Fruit fly (Drosophila melanogaster) whole organism, embryonic: ENCODE measurements around the gene Ilp7.

ENCODE experiments used
- Asciz ChIP-seq: fragments of 200-800 bp; sonication (Bioruptor generic); optimal IDR thresholded peaks from 2 replicates; lab custom pipeline; 2017; ENCODE audit warnings: missing biosample characterization, mild to moderate bottlenecking, missing genetic modification characterization, missing genetic modification reagents
- Atf-2 ChIP-seq: fragments of 200-800 bp; sonication (Bioruptor generic); optimal IDR thresholded peaks from 2 replicates; lab custom pipeline; 2016; ENCODE audit warnings: missing biosample characterization, missing genetic modification characterization
- CG10366 ChIP-seq: fragments of 200-800 bp; sonication (Bioruptor generic); IDR thresholded peaks from 2 replicates; pipeline ENCODE4 v1.3.6; 2022; ENCODE audit warnings: missing biosample characterization, missing genetic modification characterization
- CG10543 ChIP-seq: fragments of 200-800 bp; sonication (Bioruptor generic); optimal IDR thresholded peaks from 3 replicates; lab custom pipeline; 2017; ENCODE audit warnings: missing biosample characterization, mild to moderate bottlenecking, missing genetic modification characterization, moderate library complexity
- CG10979 ChIP-seq: fragments of 200-800 bp; sonication (Bioruptor generic); optimal IDR thresholded peaks from 2 replicates; lab custom pipeline; 2018; ENCODE audit warnings: missing biosample characterization, mild to moderate bottlenecking, missing genetic modification characterization, moderate library complexity
- CG13296 ChIP-seq: fragments of 200-800 bp; sonication (Bioruptor generic); optimal IDR thresholded peaks from 3 replicates; lab custom pipeline; 2018; ENCODE audit warnings: missing biosample characterization, mild to moderate bottlenecking, missing genetic modification characterization
- CG13775 ChIP-seq: fragments of 200-800 bp; sonication (Bioruptor generic); optimal IDR thresholded peaks from 3 replicates; lab custom pipeline; 2017; ENCODE audit warnings: missing biosample characterization, mild to moderate bottlenecking, missing genetic modification characterization
- CG14710 ChIP-seq: fragments of 200-800 bp; sonication (Bioruptor generic); optimal IDR thresholded peaks from 3 replicates; lab custom pipeline; 2019; ENCODE audit warnings: missing biosample characterization, mild to moderate bottlenecking, missing genetic modification characterization, moderate library complexity
- CG15479 ChIP-seq: fragments of 200-800 bp; sonication (Bioruptor generic); optimal IDR thresholded peaks from 3 replicates; lab custom pipeline; 2019; ENCODE audit warnings: missing biosample characterization, mild to moderate bottlenecking, missing genetic modification characterization, moderate library complexity
- CG16813 ChIP-seq: fragments of 200-800 bp; sonication (Bioruptor generic); IDR thresholded peaks from 3 replicates; pipeline ENCODE4 v1.3.6; 2022; ENCODE audit warnings: missing biosample characterization, missing genetic modification characterization; ENCODE audit not compliant: partially characterized antibody
- CG17612 ChIP-seq: fragments of 200-800 bp; sonication (Bioruptor generic); IDR thresholded peaks from 2 replicates; pipeline ENCODE4 v1.3.6; 2022; ENCODE audit warnings: missing biosample characterization, missing genetic modification characterization
- CG30403 ChIP-seq: fragments of 200-800 bp; sonication (Bioruptor generic); optimal IDR thresholded peaks from 3 replicates; lab custom pipeline; 2016; ENCODE audit warnings: missing biosample characterization, missing genetic modification characterization
- CG4820 ChIP-seq: fragments of 200-800 bp; sonication (Bioruptor generic); optimal IDR thresholded peaks from 3 replicates; lab custom pipeline; 2016; ENCODE audit warnings: missing biosample characterization, missing genetic modification characterization
- CG5180 ChIP-seq: fragments of 200-800 bp; sonication (Bioruptor generic); optimal IDR thresholded peaks from 3 replicates; lab custom pipeline; 2017; ENCODE audit warnings: missing biosample characterization, missing genetic modification characterization, mild to moderate bottlenecking, moderate library complexity, missing genetic modification reagents
- CG6813 ChIP-seq: fragments of 200-800 bp; sonication (Bioruptor generic); optimal IDR thresholded peaks from 2 replicates; lab custom pipeline; 2017; ENCODE audit warnings: missing biosample characterization, missing genetic modification characterization, mild to moderate bottlenecking, moderate library complexity, missing genetic modification reagents
- CG8290 ChIP-seq, 3 experiments: fragments of 200-800 bp; sonication (Bioruptor generic); optimal IDR thresholded peaks; 2 replicates each; lab custom pipeline; 2016 to 2019; ENCODE audit warnings: missing biosample characterization in 3 of 3, missing genetic modification characterization in 3 of 3, mild to moderate bottlenecking in 2 of 3, moderate library complexity in 1 of 3
- CG8359 ChIP-seq: fragments of 200-800 bp; sonication (Bioruptor generic); optimal IDR thresholded peaks from 2 replicates; lab custom pipeline; 2017; ENCODE audit warnings: missing biosample characterization, mild to moderate bottlenecking, missing genetic modification characterization, borderline replicate concordance
- CG8388 ChIP-seq: fragments of 200-800 bp; sonication (Bioruptor generic); optimal IDR thresholded peaks from 2 replicates; lab custom pipeline; 2019; ENCODE audit warnings: missing biosample characterization, mild to moderate bottlenecking, missing genetic modification characterization, moderate library complexity
- CTCF ChIP-seq: fragments of 200-800 bp; sonication (Bioruptor generic); optimal IDR thresholded peaks from 2 replicates; lab custom pipeline; 2017; ENCODE audit warnings: missing biosample characterization, mild to moderate bottlenecking, missing genetic modification characterization, moderate library complexity
- D19B ChIP-seq: fragments of 200-800 bp; sonication (Bioruptor generic); optimal IDR thresholded peaks from 2 replicates; lab custom pipeline; 2017; ENCODE audit warnings: missing biosample characterization, mild to moderate bottlenecking, missing genetic modification characterization
- Dll ChIP-seq: fragments of 200-800 bp; sonication (Bioruptor generic); IDR thresholded peaks from 4 replicates; pipeline ENCODE4 v1.3.6; 2022; ENCODE audit warnings: missing biosample characterization, missing genetic modification characterization; ENCODE audit not compliant: partially characterized antibody
- Dp ChIP-seq: fragments of 200-800 bp; sonication (Bioruptor generic); optimal IDR thresholded peaks from 2 replicates; lab custom pipeline; 2018; ENCODE audit warnings: missing biosample characterization, mild to moderate bottlenecking, missing genetic modification characterization, moderate library complexity
- E2f2 ChIP-seq: fragments of 200-800 bp; sonication (Bioruptor generic); IDR thresholded peaks from 2 replicates; pipeline ENCODE4 v1.3.6; 2022; ENCODE audit warnings: missing biosample characterization, missing genetic modification characterization
- HLH54F ChIP-seq: fragments of 200-800 bp; sonication (Bioruptor generic); optimal IDR thresholded peaks from 3 replicates; lab custom pipeline; 2016; ENCODE audit warnings: missing biosample characterization, missing genetic modification characterization
- Lhr ChIP-seq: fragments of 200-800 bp; sonication (Bioruptor generic); optimal IDR thresholded peaks from 3 replicates; lab custom pipeline; 2017; ENCODE audit warnings: mild to moderate bottlenecking, missing biosample characterization, missing genetic modification reagents, missing genetic modification characterization
- Pdp1 ChIP-seq, 2 experiments: fragments of 200-800 bp; sonication (Bioruptor generic); optimal IDR thresholded peaks; 3 replicates each; lab custom pipeline; 2016; ENCODE audit warnings: missing biosample characterization in 2 of 2, missing genetic modification characterization in 2 of 2, mild to moderate bottlenecking in 1 of 2, moderate library complexity in 1 of 2
- Sin3A ChIP-seq: fragments of >200 bp; optimal IDR thresholded peaks from 2 replicates; lab custom pipeline; 2018
- Tbp ChIP-seq: fragments of >200 bp; optimal IDR thresholded peaks from 2 replicates; lab custom pipeline; 2018; ENCODE audit warnings: missing biosample characterization, missing genetic modification characterization
- Vsx1 ChIP-seq: fragments of 200-800 bp; sonication (Bioruptor generic); optimal IDR thresholded peaks from 2 replicates; lab custom pipeline; 2017; ENCODE audit warnings: missing biosample characterization, mild to moderate bottlenecking, missing genetic modification characterization, missing genetic modification reagents
- bsh ChIP-seq, 2 experiments: fragments of 200-800 bp; sonication (Bioruptor generic); optimal IDR thresholded peaks; 2 replicates each; lab custom pipeline; 2017 to 2018; ENCODE audit warnings: mild to moderate bottlenecking in 2 of 2, missing biosample characterization in 2 of 2, missing genetic modification characterization in 2 of 2, moderate library complexity in 1 of 2
- chif ChIP-seq, 2 experiments: fragments of 200-800 bp; sonication (Bioruptor generic); optimal IDR thresholded peaks; 3 replicates each; lab custom pipeline; 2016; ENCODE audit warnings: missing biosample characterization in 2 of 2, missing genetic modification characterization in 2 of 2
- chinmo ChIP-seq: fragments of 200-800 bp; sonication (Bioruptor generic); IDR thresholded peaks from 4 replicates; pipeline ENCODE4 v1.3.6; 2022; ENCODE audit warnings: missing biosample characterization, missing genetic modification characterization; ENCODE audit not compliant: partially characterized antibody
- crol ChIP-seq: fragments of 200-800 bp; sonication (Bioruptor generic); IDR thresholded peaks from 2 replicates; pipeline ENCODE4 v1.3.6; 2022; ENCODE audit warnings: missing biosample characterization, missing genetic modification characterization
- dmrt11E ChIP-seq: fragments of 200-800 bp; sonication (Bioruptor generic); optimal IDR thresholded peaks from 3 replicates; lab custom pipeline; 2018; ENCODE audit warnings: missing biosample characterization, mild to moderate bottlenecking, missing genetic modification characterization, moderate library complexity
- dmrt99B ChIP-seq: fragments of 200-800 bp; sonication (Bioruptor generic); optimal IDR thresholded peaks from 2 replicates; lab custom pipeline; 2018; ENCODE audit warnings: missing biosample characterization, mild to moderate bottlenecking, missing genetic modification characterization, moderate library complexity
- eve ChIP-seq, 2 experiments: fragments of >200 bp; optimal IDR thresholded peaks; 2 replicates each; lab custom pipeline; 2017; ENCODE audit warnings: missing biosample characterization in 2 of 2, missing genetic modification characterization in 2 of 2
- ftz-f1 ChIP-seq: fragments of 200-800 bp; sonication (Bioruptor generic); optimal IDR thresholded peaks from 2 replicates; lab custom pipeline; 2016; ENCODE audit warnings: missing biosample characterization, missing genetic modification characterization
- gce ChIP-seq: fragments of 200-800 bp; sonication (Bioruptor generic); IDR thresholded peaks from 3 replicates; pipeline ENCODE4 v1.3.6; 2022; ENCODE audit warnings: missing biosample characterization, missing genetic modification characterization
- gsb ChIP-seq: fragments of 200-800 bp; sonication (Bioruptor generic); IDR thresholded peaks from 2 replicates; pipeline ENCODE4 v1.3.6; 2022; ENCODE audit warnings: missing biosample characterization, missing genetic modification characterization
- kah ChIP-seq: fragments of 200-800 bp; sonication (Bioruptor generic); optimal IDR thresholded peaks from 2 replicates; lab custom pipeline; 2018; ENCODE audit warnings: missing biosample characterization, mild to moderate bottlenecking, missing genetic modification characterization
- ken ChIP-seq: fragments of 200-800 bp; sonication (Bioruptor generic); IDR thresholded peaks from 3 replicates; pipeline ENCODE4 v1.3.6; 2022; ENCODE audit warnings: missing biosample characterization, missing genetic modification characterization
- lab ChIP-seq: fragments of 200-800 bp; sonication (Bioruptor generic); optimal IDR thresholded peaks from 3 replicates; lab custom pipeline; 2017; ENCODE audit warnings: missing biosample characterization, missing genetic modification characterization, mild to moderate bottlenecking, moderate library complexity, missing genetic modification reagents
- nom ChIP-seq: fragments of 200-800 bp; sonication (Bioruptor generic); optimal IDR thresholded peaks from 2 replicates; lab custom pipeline; 2017; ENCODE audit warnings: missing biosample characterization, missing genetic modification characterization, mild to moderate bottlenecking, moderate library complexity, missing genetic modification reagents
- pan ChIP-seq, 4 experiments: fragments of >200 bp in 3 of 4; fragments of 200-800 bp in 1 of 4; sonication (Bioruptor generic) in 1 of 4; optimal IDR thresholded peaks in 3 of 4; IDR thresholded peaks in 1 of 4; 2 replicates each; pipeline versions ENCODE4 v1.3.6 to Lab custom; 2017 to 2022; ENCODE audit warnings: missing biosample characterization in 2 of 4, missing genetic modification characterization in 2 of 4, mixed read lengths in 1 of 4
- sima ChIP-seq: fragments of 200-800 bp; sonication (Bioruptor generic); optimal IDR thresholded peaks from 2 replicates; lab custom pipeline; 2016; ENCODE audit warnings: missing biosample characterization, missing genetic modification characterization
- sug ChIP-seq: fragments of 200-800 bp; optimal IDR thresholded peaks from 2 replicates; lab custom pipeline; 2019; ENCODE audit warnings: missing biosample characterization, mild to moderate bottlenecking, missing genetic modification characterization, moderate library complexity
- toy ChIP-seq: fragments of 200-800 bp; sonication (Bioruptor generic); IDR thresholded peaks from 2 replicates; pipeline ENCODE4 v1.3.6; 2022; ENCODE audit warnings: missing biosample characterization, missing genetic modification characterization
- twi ChIP-seq: fragments of 200-800 bp; optimal IDR thresholded peaks from 2 replicates; lab custom pipeline; 2019; ENCODE audit warnings: missing biosample characterization, mild to moderate bottlenecking, missing genetic modification characterization, moderate library complexity
- usp ChIP-seq: fragments of >200 bp; optimal IDR thresholded peaks from 2 replicates; lab custom pipeline; 2017; ENCODE audit warnings: missing biosample characterization, missing genetic modification characterization

The Ilp7 gene

DNA sequence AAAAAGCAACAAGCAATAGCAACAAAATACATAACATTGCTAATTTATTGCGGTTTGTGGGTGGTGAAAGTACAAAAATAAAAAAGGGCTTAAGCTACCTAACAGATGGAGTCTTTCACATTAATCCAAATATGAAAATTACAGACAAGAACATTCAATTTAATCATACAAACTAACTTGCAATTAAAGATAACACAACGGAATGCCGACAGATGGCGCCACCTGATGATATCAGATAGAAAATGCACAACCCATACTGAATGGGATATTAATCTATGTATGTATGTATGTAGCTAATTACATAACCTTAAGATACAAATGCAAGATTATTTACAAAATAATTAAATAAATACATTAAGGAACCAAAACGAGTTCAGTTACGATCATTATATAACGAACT, 7.4 kb downstream of the Ilp7 start:
- TF ChIP-seq chif (GFP tag; optimal IDR thresholded peaks at IDR 0.05; lab: Kevin White, UChicago) (no peak), eve (GFP tag; optimal IDR thresholded peaks at IDR 0.05; lab: Kevin White, UChicago) (no peak), CG10979 (peak; percentile 82), CTCF (peak; percentile 88), toy (GFP tag; lab: Robert Waterston, UW) (no peak), Pdp1 (GFP tag; optimal IDR thresholded peaks at IDR 0.05; lab: Kevin White, UChicago) (peak in 1 of 2 experiments; percentile 67)

dm6 chrX:3675538-3675937, 8.1 kb downstream of the Ilp7 start:
- no peak for TF ChIP-seq ken (GFP tag; lab: Robert Waterston, UW)
- TF ChIP-seq Dll (GFP tag; lab: Robert Waterston, UW) = no peak
- TF ChIP-seq dmrt99B (tag; lab: Kevin White, UChicago) = peak; percentile 9
- TF ChIP-seq kah (GFP tag; lab: Kevin White, UChicago) = no peak
- no peak for TF ChIP-seq CG17612
- TF ChIP-seq Dp (GFP tag; lab: Kevin White, UChicago) = no peak
- no peak for TF ChIP-seq twi (tag; lab: Kevin White, UChicago)
- TF ChIP-seq sug (tag; lab: Kevin White, UChicago) = peak; percentile 39
- TF ChIP-seq gce (GFP tag; lab: Robert Waterston, UW) = no peak
- TF ChIP-seq chinmo (GFP tag; lab: Robert Waterston, UW) = peak; percentile 66; the same call in 1 of the 4 replicates
- TF ChIP-seq CG14710 = no peak
- TF ChIP-seq D19B (GFP tag; lab: Kevin White, UChicago) = no peak
- TF ChIP-seq lab (GFP tag; lab: Kevin White, UChicago) = no peak
- TF ChIP-seq CG8359 (GFP tag; lab: Kevin White, UChicago) = no peak
- no peak for TF ChIP-seq gsb
- TF ChIP-seq Vsx1 (GFP tag; lab: Kevin White, UChicago) = no peak
- no peak for TF ChIP-seq usp (GFP tag; lab: Kevin White, UChicago)
- TF ChIP-seq CG6813 = peak; percentile 17
- TF ChIP-seq sima = no peak
- no peak for TF ChIP-seq CG8290 (GFP tag; optimal IDR thresholded peaks at IDR 0.05; lab: Kevin White, UChicago)
- TF ChIP-seq CG8290 (tag; optimal IDR thresholded peaks at IDR 0.05; lab: Kevin White, UChicago) = no peak
- no peak for TF ChIP-seq ftz-f1 (GFP tag; lab: Kevin White, UChicago)
- no peak for TF ChIP-seq bsh (GFP tag; optimal IDR thresholded peaks at IDR 0.05; lab: Kevin White, UChicago)
- no peak for TF ChIP-seq HLH54F (GFP tag; lab: Kevin White, UChicago)
- no peak for TF ChIP-seq E2f2
- no peak for TF ChIP-seq CG4820 (GFP tag; lab: Kevin White, UChicago)
- TF ChIP-seq CG10366 (GFP tag; lab: Robert Waterston, UW) = peak; percentile 90
- TF ChIP-seq dmrt11E (tag; lab: Kevin White, UChicago) = no peak
- no peak for TF ChIP-seq CG30403 (GFP tag; lab: Kevin White, UChicago)
- TF ChIP-seq crol (GFP tag; lab: Robert Waterston, UW) = peak; percentile 86
- TF ChIP-seq CG13775 (GFP tag; lab: Kevin White, UChicago) = no peak
- no peak for TF ChIP-seq Sin3A (lab: Kevin White, UChicago)
- TF ChIP-seq pan (optimal IDR thresholded peaks at IDR 0.05; lab: Kevin White, UChicago) = no peak
- no peak for TF ChIP-seq pan (GFP tag; optimal IDR thresholded peaks at IDR 0.05 in 1 of 2, IDR thresholded peaks at IDR 0.05 in 1 of 2)
- TF ChIP-seq CG13296 = peak; percentile 8
- no peak for TF ChIP-seq CG16813 (GFP tag; lab: Robert Waterston, UW)
- TF ChIP-seq Asciz (GFP tag; lab: Kevin White, UChicago) = no peak
- no peak for TF ChIP-seq Lhr (GFP tag; lab: Kevin White, UChicago)
- no peak for TF ChIP-seq CG10543 (GFP tag; lab: Kevin White, UChicago)
- peak; percentile 64 for TF ChIP-seq nom (GFP tag; lab: Kevin White, UChicago)
- no peak for TF ChIP-seq Tbp (GFP tag; lab: Kevin White, UChicago)
- TF ChIP-seq Atf-2 = no peak
- no peak for TF ChIP-seq CG15479 (GFP tag; lab: Kevin White, UChicago)
- TF ChIP-seq CG5180 = no peak
- no peak for TF ChIP-seq CG8388 (GFP tag; lab: Kevin White, UChicago)
